Fruit fly (Drosophila melanogaster): ENCODE data around the gene ppk10.
A peak's percentile ranks its signal among the peaks of the same experiment; 100 is the strongest.

ppk10 gene

DNA sequence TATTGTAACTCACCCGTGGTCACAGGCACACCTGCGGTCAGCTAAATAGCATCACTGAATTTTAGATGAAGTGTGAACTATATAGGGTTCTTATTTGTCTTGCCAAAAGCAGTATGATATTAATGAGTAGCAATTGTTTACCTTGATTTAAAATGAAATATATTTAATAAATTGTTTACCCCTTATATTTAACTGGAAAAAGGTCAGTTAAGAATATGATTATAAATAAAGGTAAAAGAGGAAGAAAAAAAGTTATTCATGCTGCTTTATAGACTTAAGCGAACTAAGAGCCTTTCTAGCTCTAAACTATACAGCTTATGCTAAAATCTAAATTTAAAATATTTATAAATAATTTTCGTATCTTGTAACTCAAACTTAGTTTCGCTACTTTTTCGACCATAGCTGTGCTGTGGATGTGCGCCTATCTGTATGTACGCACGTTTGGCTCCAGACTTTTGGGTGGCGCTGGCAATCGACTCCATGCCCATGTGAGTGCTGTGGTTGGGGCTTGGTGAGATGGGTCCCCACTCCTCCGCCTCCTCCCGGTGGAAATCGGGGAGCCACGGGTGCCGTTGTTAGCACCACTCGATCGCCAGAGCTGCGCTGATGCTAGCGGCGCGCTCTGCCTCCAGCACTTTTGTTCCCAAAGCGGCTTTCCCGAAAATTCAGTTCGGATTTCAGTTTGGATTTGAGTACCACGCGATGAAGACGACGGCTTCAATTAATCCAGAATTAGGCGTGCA is 10.0 kb downstream of the ppk10 start, which contains the start of gene loh (continued):
- TF ChIP-seq CG1233 (GFP tag; optimal IDR thresholded peaks at IDR 0.05) = peak; percentile 61
- no peak for TF ChIP-seq gcm (GFP tag; optimal IDR thresholded peaks at IDR 0.05)
- TF ChIP-seq CG9932 (GFP tag; IDR thresholded peaks at IDR 0.05) = no peak
- TF ChIP-seq eve (GFP tag; optimal IDR thresholded peaks at IDR 0.05) = peak in 1 of 2 experiments; percentile 84
- TF ChIP-seq Blimp-1 (GFP tag; optimal IDR thresholded peaks at IDR 0.05) = no peak
- no peak for TF ChIP-seq knrl (GFP tag; IDR thresholded peaks at IDR 0.05; ENCODE audit: partially characterized antibody)
- peak; percentile 76 for TF ChIP-seq CG10979 (tag; optimal IDR thresholded peaks at IDR 0.05)
- no peak for TF ChIP-seq CG12942 (GFP tag; optimal IDR thresholded peaks at IDR 0.05)
- TF ChIP-seq CG7786 (GFP tag; optimal IDR thresholded peaks at IDR 0.05) = no peak
- 0 out of 2 replicates have a peak, but pooled peaks have one; percentile 26 for TF ChIP-seq Taf1 (GFP tag; IDR thresholded peaks at IDR 0.05)
- TF ChIP-seq CG8089 (GFP tag; optimal IDR thresholded peaks at IDR 0.05) = no peak
- peak; percentile 47 for TF ChIP-seq CG10147 (GFP tag; optimal IDR thresholded peaks at IDR 0.05)
- TF ChIP-seq CG30431 (GFP tag; optimal IDR thresholded peaks at IDR 0.05) = no peak
- TF ChIP-seq CG15601 (tag; optimal IDR thresholded peaks at IDR 0.05) = peak; percentile 56
- peak; percentile 27 for TF ChIP-seq Hsf (GFP tag; optimal IDR thresholded peaks at IDR 0.05)
- TF ChIP-seq CG6683 (GFP tag; optimal IDR thresholded peaks at IDR 0.05) = peak; percentile 10
- no peak for TF ChIP-seq HLH4C (GFP tag; IDR thresholded peaks at IDR 0.05; ENCODE audit: partially characterized antibody)
- TF ChIP-seq H15 (GFP tag; IDR thresholded peaks at IDR 0.05) = no peak
- TF ChIP-seq Usf (GFP tag; optimal IDR thresholded peaks at IDR 0.05) = peak; percentile 3
- no peak for TF ChIP-seq CG14441 (GFP tag; IDR thresholded peaks at IDR 0.05)
- no peak for TF ChIP-seq pita (GFP tag; optimal IDR thresholded peaks at IDR 0.05)
- TF ChIP-seq CG2712 (tag; optimal IDR thresholded peaks at IDR 0.05) = peak; percentile 77
- TF ChIP-seq CG4424 (GFP tag; optimal IDR thresholded peaks at IDR 0.05) = peak; percentile 64
- TF ChIP-seq peb (GFP tag; IDR thresholded peaks at IDR 0.05) = 0 out of 2 replicates have a peak, but pooled peaks have one; percentile 23
- no peak for TF ChIP-seq caup (GFP tag; optimal IDR thresholded peaks at IDR 0.05; ENCODE audit: severe bottlenecking)
- no peak for TF ChIP-seq gce (GFP tag; IDR thresholded peaks at IDR 0.05)
- no peak for TF ChIP-seq vnd (GFP tag; IDR thresholded peaks at IDR 0.05; ENCODE audit: partially characterized antibody)
- peak; percentile 18 for TF ChIP-seq CG1603 (tag; optimal IDR thresholded peaks at IDR 0.05)
- no peak for TF ChIP-seq CG7271 (tag; optimal IDR thresholded peaks at IDR 0.05)
- TF ChIP-seq NfI (GFP tag; optimal IDR thresholded peaks at IDR 0.05) = peak; percentile 1
- TF ChIP-seq CG10462 (GFP tag; optimal IDR thresholded peaks at IDR 0.05) = no peak
- no peak for TF ChIP-seq D (optimal IDR thresholded peaks at IDR 0.05)
- peak; percentile 74 for TF ChIP-seq D (GFP tag; optimal IDR thresholded peaks at IDR 0.05)
- peak; percentile 73 for TF ChIP-seq CoRest (tag; optimal IDR thresholded peaks at IDR 0.05)
- no peak for TF ChIP-seq sc (optimal IDR thresholded peaks at IDR 0.05)
- TF ChIP-seq sc (GFP tag; optimal IDR thresholded peaks at IDR 0.05) = peak; percentile 44
- no peak for TF ChIP-seq Hr78 (GFP tag; optimal IDR thresholded peaks at IDR 0.05)
- peak; percentile 53 for TF ChIP-seq Hr3 (GFP tag; optimal IDR thresholded peaks at IDR 0.05)
- peak; percentile 39 for TF ChIP-seq odd (GFP tag; optimal IDR thresholded peaks at IDR 0.05)
- no peak for TF ChIP-seq C15 (GFP tag; IDR thresholded peaks at IDR 0.05)
- no peak for TF ChIP-seq lmd (GFP tag; IDR thresholded peaks at IDR 0.05)
- peak; percentile 6 for TF ChIP-seq CG12219 (GFP tag; optimal IDR thresholded peaks at IDR 0.05)
- TF ChIP-seq CG13775 (GFP tag; optimal IDR thresholded peaks at IDR 0.05) = peak; percentile 32
- no peak for TF ChIP-seq CG4854 (GFP tag; optimal IDR thresholded peaks at IDR 0.05)
- TF ChIP-seq CG18619 (GFP tag; optimal IDR thresholded peaks at IDR 0.05) = peak; percentile 41
- TF ChIP-seq CG4404 (GFP tag; IDR thresholded peaks at IDR 0.05) = no peak
- peak; percentile 46 for TF ChIP-seq salm (tag; optimal IDR thresholded peaks at IDR 0.05)
- TF ChIP-seq Gsc (GFP tag; IDR thresholded peaks at IDR 0.05) = no peak
- no peak for TF ChIP-seq Sry-δ (GFP tag; optimal IDR thresholded peaks at IDR 0.05)

Measured in whole organism, embryonic.